Worm (Caenorhabditis elegans) whole organism, L3 larva: ENCODE data around the gene islo-1.

Experiments
- ama-1 ChIP-seq: fragments of 150-350 bp; optimal IDR thresholded peaks from 2 replicates; lab custom pipeline; 2018
- ceh-82 ChIP-seq: fragments of 150-350 bp; optimal IDR thresholded peaks from 2 replicates; lab custom pipeline; 2014; ENCODE audit warnings: missing biosample characterization, missing genetic modification characterization
- elt-3 ChIP-seq, 3 experiments: fragments of 150-350 bp in 1 of 3; sonication (generic microtip) in 2 of 3; optimal IDR thresholded peaks; 2 replicates in 2 of 3; 4 replicates in 1 of 3; lab custom pipeline; 2014 to 2017; ENCODE audit warnings: missing biosample characterization in 3 of 3, missing genetic modification characterization in 3 of 3
- jun-1 ChIP-seq: fragments of 150-350 bp; optimal IDR thresholded peaks from 2 replicates; lab custom pipeline; 2014; ENCODE audit warnings: missing biosample characterization, missing genetic modification reagents, missing genetic modification characterization
- nhr-28 ChIP-seq: fragments of 150-350 bp; optimal IDR thresholded peaks from 2 replicates; lab custom pipeline; 2014; ENCODE audit warnings: missing biosample characterization, missing genetic modification characterization
- unc-39 ChIP-seq: sonication (generic microtip); optimal IDR thresholded peaks from 4 replicates; lab custom pipeline; 2017; ENCODE audit warnings: missing biosample characterization, missing genetic modification characterization

ce11 chrIV:8107502-8107901, 28.7 kb upstream of the islo-1 start, which contains the start of gene rabs-5:
- TF ChIP-seq jun-1 (no peak), ama-1 (lab: Kevin White, UChicago) (no peak), ceh-82 (tag; lab: Kevin White, UChicago) (no peak), nhr-28 (no peak), unc-39 (tag; lab: Kevin White, UChicago) (no peak), elt-3 (tag; optimal IDR thresholded peaks at IDR 0.05; lab: Kevin White, UChicago) (no peak)
